Worm (Caenorhabditis elegans): ENCODE data around the gene gop-3.

gop-3 gene

ce11 chrIII:5294281-5294680 lies 33.8 kb downstream of the gop-3 start:
- no peak for TF ChIP-seq attf-6 (GFP tag; IDR thresholded peaks at IDR 0.05)
- TF ChIP-seq ceh-100 (GFP tag; IDR thresholded peaks at IDR 0.05): no peak
- TF ChIP-seq Y95B8A.8 (GFP tag; IDR thresholded peaks at IDR 0.05): no peak
- no peak for TF ChIP-seq F57C9.4 (tag; optimal IDR thresholded peaks at IDR 0.05)
- TF ChIP-seq lin-35 (GFP tag; optimal IDR thresholded peaks at IDR 0.05): no peak
- no peak for TF ChIP-seq rpc-1 (optimal IDR thresholded peaks at IDR 0.05)
- no peak for TF ChIP-seq rpc-1 (tag; optimal IDR thresholded peaks at IDR 0.05)
- TF ChIP-seq tbx-9 (tag; optimal IDR thresholded peaks at IDR 0.05; ENCODE audit: borderline replicate concordance): no peak
- no peak for TF ChIP-seq nfyb-1 (GFP tag; IDR thresholded peaks at IDR 0.05)
- TF ChIP-seq F22D6.2 (tag; optimal IDR thresholded peaks at IDR 0.05): no peak
- TF ChIP-seq tlf-1 (GFP tag; optimal IDR thresholded peaks at IDR 0.05): no peak
- no peak for TF ChIP-seq him-1 (tag; optimal IDR thresholded peaks at IDR 0.05)
- no peak for TF ChIP-seq B0035.1 (tag; optimal IDR thresholded peaks at IDR 0.05)
- no peak for TF ChIP-seq ZK185.1 (tag; optimal IDR thresholded peaks at IDR 0.05; ENCODE audit: poor library complexity, severe bottlenecking)
- TF ChIP-seq zim-3 (tag; optimal IDR thresholded peaks at IDR 0.05): no peak
- no peak for TF ChIP-seq snpc-4 (GFP tag; optimal IDR thresholded peaks at IDR 0.05)
- no peak for TF ChIP-seq snpc-4 (tag; optimal IDR thresholded peaks at IDR 0.05)
- TF ChIP-seq F49E8.2 (tag; optimal IDR thresholded peaks at IDR 0.05; ENCODE audit: insufficient read depth): no peak

ce11 chrIII:5294867-5295266 lies 34.4 kb downstream of the gop-3 start:
- TF ChIP-seq Y53G8AR.9 (GFP tag; conservative IDR thresholded peaks at IDR 0.05) (peak; percentile 71; the same call in 1 of the 2 replicates), attf-6 (GFP tag; IDR thresholded peaks at IDR 0.05) (no peak), madf-10 (tag; optimal IDR thresholded peaks at IDR 0.05) (peak; percentile 59), ztf-28 (GFP tag; IDR thresholded peaks at IDR 0.05) (0 out of 2 replicates have a peak, but pooled peaks have one; percentile 41), hrde-1 (tag; optimal IDR thresholded peaks at IDR 0.05; ENCODE audit: borderline replicate concordance) (no peak), hmg-1.2 (GFP tag; IDR thresholded peaks at IDR 0.05) (peak; percentile 76), hlh-26 (GFP tag; conservative IDR thresholded peaks at IDR 0.05) (no peak), akir-1 (GFP tag; optimal IDR thresholded peaks at IDR 0.05) (no peak), ama-1 (optimal IDR thresholded peaks at IDR 0.05) (no peak), ama-1 (GFP tag; optimal IDR thresholded peaks at IDR 0.05) (peak; percentile 44 to 86), ZK185.1 (tag; optimal IDR thresholded peaks at IDR 0.05; ENCODE audit: poor library complexity, severe bottlenecking) (peak; percentile 44), B0019.2 (GFP tag; conservative IDR thresholded peaks at IDR 0.05) (no peak), let-526 (GFP tag; IDR thresholded peaks at IDR 0.05) (peak; percentile 43; the same call in 1 of the 2 replicates), lsl-1 (GFP tag; optimal IDR thresholded peaks at IDR 0.05) (peak; percentile 40), aptf-2 (GFP tag; conservative IDR thresholded peaks at IDR 0.05) (no peak), cebp-2 (GFP tag; IDR thresholded peaks at IDR 0.05) (0 out of 2 replicates have a peak, but pooled peaks have one; percentile 79), nhr-80 (tag; optimal IDR thresholded peaks at IDR 0.05) (no peak), ekl-4 (GFP tag; IDR thresholded peaks at IDR 0.05) (no peak), K12H6.12 (tag; optimal IDR thresholded peaks at IDR 0.05) (peak; percentile 71), madf-3 (GFP tag; IDR thresholded peaks at IDR 0.05) (no peak), F10E7.11 (tag; optimal IDR thresholded peaks at IDR 0.05) (peak; percentile 57), ceh-79 (tag; optimal IDR thresholded peaks at IDR 0.05) (peak; percentile 72), fkh-3 (tag; optimal IDR thresholded peaks at IDR 0.05) (no peak), ceh-58 (GFP tag; IDR thresholded peaks at IDR 0.05) (0 out of 2 replicates have a peak, but pooled peaks have one; percentile 55), dpl-1 (GFP tag; optimal IDR thresholded peaks at IDR 0.05) (peak; percentile 28), ztf-25 (GFP tag; IDR thresholded peaks at IDR 0.05) (peak; percentile 96), dpff-1 (tag; optimal IDR thresholded peaks at IDR 0.05) (no peak), rcor-1 (GFP tag; IDR thresholded peaks at IDR 0.05) (peak; percentile 53), egl-18 (GFP tag; IDR thresholded peaks at IDR 0.05) (0 out of 2 replicates have a peak, but pooled peaks have one; percentile 67), tbx-9 (tag; optimal IDR thresholded peaks at IDR 0.05; ENCODE audit: borderline replicate concordance) (no peak), pbrm-1 (GFP tag; IDR thresholded peaks at IDR 0.05) (peak; percentile 75), somi-1 (GFP tag; optimal IDR thresholded peaks at IDR 0.05) (peak; percentile 80), ceh-27 (GFP tag; optimal IDR thresholded peaks at IDR 0.05) (peak; percentile 73), tlf-1 (GFP tag; optimal IDR thresholded peaks at IDR 0.05) (no peak)

All from whole organism, young adult.